Worm (Caenorhabditis elegans): ENCODE results near the gene C34F11.8.

- TF ChIP-seq mxl-1 (tag; optimal IDR thresholded peaks at IDR 0.05) (no peak), dpff-1 (tag; optimal IDR thresholded peaks at IDR 0.05) (no peak), ceh-100 (GFP tag; IDR thresholded peaks at IDR 0.05) (no peak), madf-8 (GFP tag; conservative IDR thresholded peaks at IDR 0.05) (no peak), ceh-27 (GFP tag; optimal IDR thresholded peaks at IDR 0.05) (no peak), F39B2.1 (GFP tag; IDR thresholded peaks at IDR 0.05) (no peak), unc-62 (GFP tag; optimal IDR thresholded peaks at IDR 0.05) (no peak), lsl-1 (GFP tag; optimal IDR thresholded peaks at IDR 0.05) (no peak), K11D2.4 (GFP tag; IDR thresholded peaks at IDR 0.05) (no peak), F57C9.4 (tag; optimal IDR thresholded peaks at IDR 0.05) (no peak), ceh-79 (tag; optimal IDR thresholded peaks at IDR 0.05) (no peak), ceh-40 (GFP tag; IDR thresholded peaks at IDR 0.05) (no peak)
Measured at ce11 chrII:5231111-5231510, 20.3 kb upstream of the C34F11.8 start, which contains the start of gene EGAP2.1.
